Worm (Caenorhabditis elegans): ENCODE measurements around the gene Y73B6BL.31.

Y73B6BL.31 gene

DNA sequence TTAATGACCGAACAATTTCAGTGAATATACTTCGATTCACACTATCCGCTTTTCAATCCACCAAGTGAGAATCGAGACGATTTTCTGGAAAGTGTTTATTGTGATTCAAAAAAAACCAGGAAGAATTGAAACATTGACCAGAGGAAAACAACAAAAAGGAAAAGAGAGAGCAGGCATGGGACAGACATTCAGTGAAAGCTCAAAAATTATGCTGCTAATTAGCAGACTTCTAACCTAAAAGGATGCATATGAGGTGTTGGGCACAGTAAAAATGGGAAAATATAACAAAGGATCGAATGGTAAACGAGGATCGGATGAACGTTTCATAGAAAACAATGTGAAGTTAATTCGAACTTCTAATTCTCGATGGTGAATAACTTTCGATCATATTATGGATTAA is 24.1 kb upstream of the Y73B6BL.31 start:
- no peak for TF ChIP-seq snpc-4 (tag; optimal IDR thresholded peaks at IDR 0.05)
- no peak for TF ChIP-seq flh-1 (GFP tag; optimal IDR thresholded peaks at IDR 0.05)
- no peak for TF ChIP-seq sem-2 (GFP tag; optimal IDR thresholded peaks at IDR 0.05)
- no peak for TF ChIP-seq pha-4 (tag; optimal IDR thresholded peaks at IDR 0.05)
- no peak for TF ChIP-seq mab-5 (tag; optimal IDR thresholded peaks at IDR 0.05)
- TF ChIP-seq bed-3 (GFP tag; optimal IDR thresholded peaks at IDR 0.05): no peak
- TF ChIP-seq ces-1 (GFP tag; optimal IDR thresholded peaks at IDR 0.05): no peak
- TF ChIP-seq mep-1 (tag; optimal IDR thresholded peaks at IDR 0.05): no peak
- no peak for TF ChIP-seq nhr-2 (tag; optimal IDR thresholded peaks at IDR 0.05)
- no peak for TF ChIP-seq unc-39 (tag; optimal IDR thresholded peaks at IDR 0.05)
- no peak for TF ChIP-seq nhr-28 (tag; optimal IDR thresholded peaks at IDR 0.05)
- TF ChIP-seq elt-3 (tag; optimal IDR thresholded peaks at IDR 0.05): no peak
- no peak for TF ChIP-seq sptf-1 (tag; optimal IDR thresholded peaks at IDR 0.05)
- TF ChIP-seq lin-13 (tag; optimal IDR thresholded peaks at IDR 0.05): no peak
- TF ChIP-seq ceh-83 (GFP tag; optimal IDR thresholded peaks at IDR 0.05): no peak
- no peak for TF ChIP-seq ham-2 (GFP tag; optimal IDR thresholded peaks at IDR 0.05)
- TF ChIP-seq unc-62 (GFP tag; optimal IDR thresholded peaks at IDR 0.05): no peak
- no peak for TF ChIP-seq ceh-43 (GFP tag; optimal IDR thresholded peaks at IDR 0.05)
- TF ChIP-seq lin-32 (GFP tag; optimal IDR thresholded peaks at IDR 0.05): no peak
- no peak for TF ChIP-seq lsy-2 (tag; optimal IDR thresholded peaks at IDR 0.05)

DNA sequence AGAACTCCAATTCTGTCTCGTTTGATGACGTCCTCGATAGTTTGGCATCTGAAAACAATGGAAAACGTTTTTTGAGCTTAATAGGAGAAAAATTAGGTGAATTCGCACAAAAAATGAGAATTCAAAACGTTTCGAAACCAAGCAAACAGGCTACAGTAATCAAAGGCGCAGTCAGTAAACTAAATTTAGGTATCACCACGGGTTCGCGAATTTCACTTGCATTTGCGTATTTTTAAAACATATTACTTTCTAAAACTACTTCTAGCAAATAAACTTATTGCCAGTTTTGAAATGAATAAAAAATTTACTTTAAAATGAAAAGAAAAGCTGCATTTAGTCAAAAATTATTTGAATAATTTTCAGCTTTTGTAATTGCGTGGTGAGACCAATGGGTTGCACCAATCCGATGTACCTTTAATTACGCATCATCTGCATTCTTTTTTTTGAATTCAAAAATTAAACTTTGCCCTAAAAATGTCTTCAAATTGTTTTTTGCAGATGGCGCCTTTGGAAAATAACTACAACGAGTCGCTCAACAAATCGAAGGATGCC is 22.6 kb upstream of the Y73B6BL.31 start, which contains the start of the genes Y73B6BL.23 and htp-2:
TSS of gene Y73B6BL.23 (minus strand) at position 51 of the 552 bp plus-strand sequence.
TSS of gene htp-2 (plus strand) at position 492 of the 552 bp plus-strand sequence.
- TF ChIP-seq nhr-28 (tag; optimal IDR thresholded peaks at IDR 0.05): no peak
- TF ChIP-seq lsy-2 (tag; optimal IDR thresholded peaks at IDR 0.05): no peak
- no peak for TF ChIP-seq nhr-12 (tag; optimal IDR thresholded peaks at IDR 0.05)

DNA sequence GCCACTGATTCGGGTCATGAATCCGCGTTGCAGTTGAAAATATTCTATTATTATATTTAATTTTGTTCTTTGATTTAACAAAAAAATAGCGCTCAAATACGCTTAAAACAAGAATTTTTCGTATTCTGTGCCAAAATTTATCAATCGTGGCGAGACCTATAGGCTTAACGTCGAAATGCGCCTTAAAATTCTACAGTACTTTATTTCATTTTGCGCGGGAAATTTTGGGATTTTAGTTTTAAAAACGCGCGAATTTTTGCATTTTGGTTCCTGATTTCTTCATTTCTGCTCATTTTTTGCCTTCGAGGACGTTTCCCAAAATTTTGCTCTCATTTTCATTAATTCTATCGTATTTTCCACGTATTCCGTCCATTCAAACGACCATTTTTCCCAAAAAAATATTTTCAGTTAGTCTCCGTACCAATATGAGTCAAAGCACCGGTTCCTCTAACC is 20.5 kb upstream of the Y73B6BL.31 start, which contains the start of gene puf-11:
TSS of gene puf-11 (plus strand) at position 403 of the 453 bp plus-strand sequence.
- TF ChIP-seq unc-62 (GFP tag; optimal IDR thresholded peaks at IDR 0.05): no peak
- no peak for TF ChIP-seq tbx-8 (GFP tag; optimal IDR thresholded peaks at IDR 0.05)
- TF ChIP-seq lin-32 (GFP tag; optimal IDR thresholded peaks at IDR 0.05): no peak
- no peak for TF ChIP-seq M03D4.4 (tag; optimal IDR thresholded peaks at IDR 0.05)
- no peak for TF ChIP-seq nhr-28 (tag; optimal IDR thresholded peaks at IDR 0.05)
- no peak for TF ChIP-seq nhr-237 (tag; optimal IDR thresholded peaks at IDR 0.05)
- TF ChIP-seq lin-13 (tag; optimal IDR thresholded peaks at IDR 0.05): no peak
- no peak for TF ChIP-seq pha-4 (tag; optimal IDR thresholded peaks at IDR 0.05)
- TF ChIP-seq mls-2 (tag; optimal IDR thresholded peaks at IDR 0.05): no peak

DNA sequence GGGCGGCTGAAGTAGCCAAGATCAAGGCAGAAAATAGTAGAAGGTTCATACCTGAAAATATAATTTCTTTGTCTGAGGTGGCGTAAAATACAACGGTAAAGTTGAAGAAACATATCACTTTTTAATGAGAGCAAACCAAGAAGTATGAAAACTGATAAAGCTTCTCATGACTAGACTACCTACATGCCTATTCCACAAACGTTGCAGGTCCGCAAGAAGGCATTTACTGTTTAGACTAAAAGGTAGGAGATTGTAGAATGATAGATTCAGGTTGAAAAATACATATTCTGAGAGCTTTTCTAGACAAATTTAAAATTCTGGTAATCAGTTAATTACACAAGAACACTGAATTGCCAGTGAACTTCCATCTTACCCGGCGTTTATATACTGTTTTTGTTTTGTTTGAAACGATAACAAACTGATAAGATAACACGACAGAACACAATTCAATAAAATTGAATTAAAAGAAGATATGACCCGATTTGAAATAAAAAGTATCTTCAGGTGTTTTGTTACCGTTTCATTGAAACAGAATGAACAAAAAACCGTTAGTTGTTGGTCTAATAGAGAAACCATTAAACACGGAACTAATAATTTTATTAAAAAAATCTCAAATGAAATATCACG is 15.5 kb upstream of the Y73B6BL.31 start, which contains the start of gene acp-6:
TSS of gene acp-6 (minus strand) at position 51 of the 627 bp plus-strand sequence.
- no peak for TF ChIP-seq flh-1 (GFP tag; optimal IDR thresholded peaks at IDR 0.05)
- no peak for TF ChIP-seq elt-1 (tag; optimal IDR thresholded peaks at IDR 0.05; ENCODE audit: borderline replicate concordance, insufficient read depth)

ce11 chrIV:6427223-6427622 is 14.5 kb upstream of the Y73B6BL.31 start:
- no peak for TF ChIP-seq blmp-1 (tag; optimal IDR thresholded peaks at IDR 0.05)
- no peak for TF ChIP-seq nhr-28 (tag; optimal IDR thresholded peaks at IDR 0.05)
- TF ChIP-seq nhr-76 (tag; optimal IDR thresholded peaks at IDR 0.05): no peak
- TF ChIP-seq snpc-4 (tag; optimal IDR thresholded peaks at IDR 0.05): no peak
- no peak for TF ChIP-seq ceh-83 (GFP tag; optimal IDR thresholded peaks at IDR 0.05)
- no peak for TF ChIP-seq elt-1 (tag; optimal IDR thresholded peaks at IDR 0.05; ENCODE audit: borderline replicate concordance, insufficient read depth)
- no peak for TF ChIP-seq mep-1 (tag; optimal IDR thresholded peaks at IDR 0.05)
- TF ChIP-seq zip-8 (tag; optimal IDR thresholded peaks at IDR 0.05): no peak
- no peak for TF ChIP-seq ztf-11 (tag; optimal IDR thresholded peaks at IDR 0.05)
- no peak for TF ChIP-seq drap-1 (GFP tag; optimal IDR thresholded peaks at IDR 0.05)
- TF ChIP-seq pha-4 (tag; optimal IDR thresholded peaks at IDR 0.05): no peak
- no peak for TF ChIP-seq ceh-43 (GFP tag; optimal IDR thresholded peaks at IDR 0.05)
- no peak for TF ChIP-seq ceh-39 (tag; optimal IDR thresholded peaks at IDR 0.05)
- TF ChIP-seq flh-1 (GFP tag; optimal IDR thresholded peaks at IDR 0.05): no peak
- TF ChIP-seq bed-3 (GFP tag; optimal IDR thresholded peaks at IDR 0.05): no peak
- no peak for TF ChIP-seq M03D4.4 (tag; optimal IDR thresholded peaks at IDR 0.05)
- TF ChIP-seq lin-13 (tag; optimal IDR thresholded peaks at IDR 0.05): no peak

Measured in whole organism, mixed stage, embryonic.